Worm (Caenorhabditis elegans) whole organism, L3 larva: ENCODE results near the gene lin-1.
"Not testable (repeated sequence)": the region's sequence is repeated elsewhere in the genome, so short reads cannot be mapped to it uniquely, and the experiment has no call there.

Experiments
- R02D3.7 ChIP-seq: fragments of 150-350 bp; optimal IDR thresholded peaks from 2 replicates; lab custom pipeline; 2014; ENCODE audit warnings: missing biosample characterization, missing genetic modification characterization
- ama-1 ChIP-seq: fragments of 150-350 bp; optimal IDR thresholded peaks from 2 replicates; lab custom pipeline; 2018
- ceh-28 ChIP-seq: fragments of 150-350 bp; optimal IDR thresholded peaks from 2 replicates; lab custom pipeline; 2014; ENCODE audit warnings: missing biosample characterization, missing genetic modification reagents, missing genetic modification characterization
- lin-15B ChIP-seq: fragments of 150-350 bp; optimal IDR thresholded peaks from 2 replicates; lab custom pipeline; 2014; ENCODE audit warnings: missing biosample characterization, missing genetic modification characterization
- nhr-12 ChIP-seq: fragments of 150-350 bp; optimal IDR thresholded peaks from 2 replicates; lab custom pipeline; 2014; ENCODE audit warnings: missing biosample characterization, missing genetic modification characterization
- pqm-1 ChIP-seq: fragments of 150-350 bp; optimal IDR thresholded peaks from 2 replicates; lab custom pipeline; 2017; ENCODE audit warnings: missing biosample characterization, missing genetic modification characterization, inconsistent platforms
- ztf-4 ChIP-seq: fragments of 150-350 bp; optimal IDR thresholded peaks from 2 replicates; lab custom pipeline; 2014; ENCODE audit warnings: missing biosample characterization, missing genetic modification characterization

DNA sequence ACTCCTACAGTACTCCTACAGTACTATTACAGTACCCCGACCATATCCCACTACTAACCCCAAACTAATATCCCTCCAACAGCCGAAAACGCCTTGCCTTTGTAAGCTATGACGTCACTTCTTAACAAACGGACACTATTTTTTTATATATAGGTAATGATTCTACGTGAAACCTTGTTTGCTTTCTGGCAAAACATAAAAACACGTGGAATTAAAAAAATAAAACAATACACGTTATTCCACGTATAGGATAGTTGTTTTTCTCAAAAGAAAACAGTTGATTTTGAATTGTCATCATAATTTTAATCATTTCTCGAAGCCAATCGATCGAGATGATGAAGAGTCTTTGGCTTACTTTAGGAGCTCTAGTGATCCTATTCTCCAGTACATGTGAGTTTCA lies 54.5 kb downstream of the lin-1 start, which contains the start of gene M70.1:
- not testable (repeated sequence) for TF ChIP-seq ceh-28 (tag; lab: Kevin White, UChicago); lin-15B (tag; lab: Kevin White, UChicago); ztf-4; nhr-12 (tag; lab: Kevin White, UChicago); ama-1 (lab: Kevin White, UChicago); pqm-1; R02D3.7 (tag; lab: Kevin White, UChicago)
